Fruit fly (Drosophila melanogaster) whole organism, embryonic: ENCODE results near the gene pyd.
A peak's percentile ranks its signal among the peaks of the same experiment; 100 is the strongest.

Experiments used
- ATbp ChIP-seq: fragments of 200-800 bp; sonication (Bioruptor generic); optimal IDR thresholded peaks from 2 replicates; lab custom pipeline; 2017; ENCODE audit warnings: missing biosample characterization, mild to moderate bottlenecking, missing genetic modification characterization, missing genetic modification reagents
- Abd-B ChIP-seq: fragments of 200-800 bp; sonication (Bioruptor generic); optimal IDR thresholded peaks from 2 replicates; lab custom pipeline; 2018; ENCODE audit warnings: missing biosample characterization, mild to moderate bottlenecking, missing genetic modification characterization, moderate library complexity
- CG10321 ChIP-seq: fragments of 200-800 bp; sonication (Bioruptor generic); IDR thresholded peaks from 2 replicates; pipeline ENCODE4 v1.3.6; 2022; ENCODE audit warnings: missing biosample characterization, missing genetic modification characterization
- CG10462 ChIP-seq: fragments of 200-800 bp; sonication (Bioruptor generic); optimal IDR thresholded peaks from 2 replicates; lab custom pipeline; 2016; ENCODE audit warnings: missing biosample characterization, missing genetic modification characterization
- CG10959 ChIP-seq: fragments of 200-800 bp; sonication (Bioruptor generic); IDR thresholded peaks from 2 replicates; pipeline ENCODE4 v1.3.6; 2022; ENCODE audit warnings: missing biosample characterization, missing genetic modification characterization
- CG11085 ChIP-seq: fragments of 200-800 bp; sonication (Bioruptor generic); IDR thresholded peaks from 2 replicates; pipeline ENCODE4 v1.3.6; 2022; ENCODE audit warnings: missing biosample characterization, missing genetic modification characterization
- CG15073 ChIP-seq: fragments of 200-800 bp; sonication (Bioruptor generic); optimal IDR thresholded peaks from 2 replicates; lab custom pipeline; 2016; ENCODE audit warnings: missing biosample characterization, missing genetic modification characterization
- CG1603 ChIP-seq: fragments of 200-800 bp; sonication (Bioruptor generic); optimal IDR thresholded peaks from 2 replicates; lab custom pipeline; 2019; ENCODE audit warnings: missing biosample characterization, mild to moderate bottlenecking, missing genetic modification characterization, moderate library complexity
- CG16863 ChIP-seq: fragments of 200-800 bp; sonication (Bioruptor generic); optimal IDR thresholded peaks from 3 replicates; lab custom pipeline; 2016; ENCODE audit warnings: missing biosample characterization, missing genetic modification characterization
- CG17361 ChIP-seq: fragments of 200-800 bp; sonication (Bioruptor generic); IDR thresholded peaks from 3 replicates; pipeline ENCODE4 v1.3.6; 2022; ENCODE audit warnings: missing biosample characterization, missing genetic modification characterization
- CG17612 ChIP-seq: fragments of 200-800 bp; sonication (Bioruptor generic); IDR thresholded peaks from 2 replicates; pipeline ENCODE4 v1.3.6; 2022; ENCODE audit warnings: missing biosample characterization, missing genetic modification characterization
- CG17829 ChIP-seq: fragments of 200-800 bp; optimal IDR thresholded peaks from 2 replicates; lab custom pipeline; 2019; ENCODE audit warnings: missing biosample characterization, mild to moderate bottlenecking, missing genetic modification characterization, moderate library complexity
- CG18011 ChIP-seq: fragments of 200-800 bp; sonication (Bioruptor generic); optimal IDR thresholded peaks from 2 replicates; lab custom pipeline; 2017; ENCODE audit warnings: missing biosample characterization, missing genetic modification characterization, mild to moderate bottlenecking, moderate library complexity, missing genotype
- CG3281 ChIP-seq: fragments of 200-800 bp; sonication (Bioruptor generic); optimal IDR thresholded peaks from 3 replicates; lab custom pipeline; 2017; ENCODE audit warnings: missing biosample characterization, mild to moderate bottlenecking, missing genetic modification characterization
- CG3726 ChIP-seq: fragments of 200-800 bp; sonication (Bioruptor generic); IDR thresholded peaks from 3 replicates; pipeline ENCODE4, ENCODE4 v1.3.6; 2022; ENCODE audit warnings: missing biosample characterization, missing genetic modification characterization
- CG42726 ChIP-seq: fragments of 200-800 bp; sonication (Bioruptor generic); IDR thresholded peaks from 2 replicates; pipeline ENCODE4 v1.3.6; 2022; ENCODE audit warnings: missing biosample characterization, missing genetic modification characterization; ENCODE audit not compliant: partially characterized antibody
- CG4820 ChIP-seq: fragments of 200-800 bp; sonication (Bioruptor generic); optimal IDR thresholded peaks from 3 replicates; lab custom pipeline; 2016; ENCODE audit warnings: missing biosample characterization, missing genetic modification characterization
- CG5180 ChIP-seq: fragments of 200-800 bp; sonication (Bioruptor generic); optimal IDR thresholded peaks from 3 replicates; lab custom pipeline; 2017; ENCODE audit warnings: missing biosample characterization, missing genetic modification characterization, mild to moderate bottlenecking, moderate library complexity, missing genetic modification reagents
- CG7556 ChIP-seq: fragments of 200-800 bp; sonication (Bioruptor generic); optimal IDR thresholded peaks from 2 replicates; lab custom pipeline; 2017; ENCODE audit warnings: missing biosample characterization, mild to moderate bottlenecking, missing genetic modification characterization
- CG7987 ChIP-seq: fragments of 200-800 bp; sonication (Bioruptor generic); optimal IDR thresholded peaks from 2 replicates; lab custom pipeline; 2018; ENCODE audit warnings: missing biosample characterization, mild to moderate bottlenecking, missing genetic modification characterization, moderate library complexity
- CG8478 ChIP-seq: fragments of >200 bp; optimal IDR thresholded peaks from 2 replicates; lab custom pipeline; 2018
- D19A ChIP-seq: fragments of 200-800 bp; optimal IDR thresholded peaks from 3 replicates; lab custom pipeline; 2019; ENCODE audit warnings: missing biosample characterization, mild to moderate bottlenecking, missing genetic modification characterization, moderate library complexity
- Dfd ChIP-seq, 2 experiments: fragments of >200 bp; optimal IDR thresholded peaks; 2 replicates each; lab custom pipeline; 2017; ENCODE audit warnings: missing biosample characterization in 2 of 2, missing genetic modification characterization in 2 of 2
- Gsc ChIP-seq: fragments of 200-800 bp; sonication (Bioruptor generic); IDR thresholded peaks from 2 replicates; pipeline ENCODE4 v1.3.6; 2022; ENCODE audit warnings: missing biosample characterization, missing genetic modification characterization
- HHEX ChIP-seq: fragments of 200-800 bp; sonication (Bioruptor generic); optimal IDR thresholded peaks from 3 replicates; lab custom pipeline; 2017; ENCODE audit warnings: missing biosample characterization, mild to moderate bottlenecking, missing genetic modification characterization, missing genetic modification reagents
- Hmr ChIP-seq: fragments of 200-800 bp; sonication (Bioruptor generic); optimal IDR thresholded peaks from 3 replicates; lab custom pipeline; 2017; ENCODE audit warnings: mild to moderate bottlenecking, missing biosample characterization, missing genetic modification reagents, missing genetic modification characterization
- Med ChIP-seq: fragments of 200-800 bp; sonication (Bioruptor generic); peaks from one replicate; lab custom pipeline; 2016; ENCODE audit warnings: missing biosample characterization, missing genetic modification characterization, mild to moderate bottlenecking, inconsistent platforms, moderate library complexity
- Mrtf ChIP-seq: fragments of 200-800 bp; sonication (Bioruptor generic); IDR thresholded peaks from 3 replicates; pipeline ENCODE4 v1.3.6; 2022; ENCODE audit warnings: missing biosample characterization, missing genetic modification characterization
- Rfx ChIP-seq: fragments of 200-800 bp; sonication (Bioruptor generic); IDR thresholded peaks from 2 replicates; pipeline ENCODE4 v1.3.6; 2022; ENCODE audit warnings: missing biosample characterization, missing genetic modification characterization
- Six4 ChIP-seq: fragments of 200-800 bp; sonication (Bioruptor generic); optimal IDR thresholded peaks from 2 replicates; lab custom pipeline; 2016; ENCODE audit warnings: missing biosample characterization, missing genetic modification characterization
- amos ChIP-seq: fragments of 200-800 bp; sonication (Bioruptor generic); IDR thresholded peaks from 2 replicates; pipeline ENCODE4 v1.3.6; 2022; ENCODE audit warnings: missing biosample characterization, missing genetic modification characterization; ENCODE audit not compliant: partially characterized antibody
- aop ChIP-seq: fragments of 200-800 bp; sonication (Bioruptor generic); IDR thresholded peaks from 2 replicates; pipeline ENCODE4 v1.3.6; 2022; ENCODE audit warnings: missing biosample characterization, missing genetic modification characterization
- ase ChIP-seq: fragments of 200-800 bp; sonication (Bioruptor generic); IDR thresholded peaks from 3 replicates; pipeline ENCODE4 v1.3.6; 2022; ENCODE audit warnings: missing biosample characterization, missing genetic modification characterization
- az2 ChIP-seq: fragments of 200-800 bp; sonication (Bioruptor generic); optimal IDR thresholded peaks from 3 replicates; lab custom pipeline; 2016; ENCODE audit warnings: missing biosample characterization, missing genetic modification characterization
- chif ChIP-seq, 2 experiments: fragments of 200-800 bp; sonication (Bioruptor generic); optimal IDR thresholded peaks; 3 replicates each; lab custom pipeline; 2016; ENCODE audit warnings: missing biosample characterization in 2 of 2, missing genetic modification characterization in 2 of 2
- dimm ChIP-seq: fragments of 200-800 bp; sonication (Bioruptor generic); IDR thresholded peaks from 2 replicates; pipeline ENCODE4 v1.3.6; 2022; ENCODE audit warnings: missing biosample characterization, missing genetic modification characterization
- exex ChIP-seq: fragments of 200-800 bp; sonication (Bioruptor generic); optimal IDR thresholded peaks from 4 replicates; lab custom pipeline; 2018; ENCODE audit warnings: missing biosample characterization, mild to moderate bottlenecking, missing genetic modification characterization, moderate library complexity
- gt ChIP-seq: fragments of 200-800 bp; sonication (Bioruptor generic); IDR thresholded peaks from 2 replicates; pipeline ENCODE4 v1.3.6; 2022; ENCODE audit warnings: missing biosample characterization, missing genetic modification characterization
- ham ChIP-seq: fragments of 200-800 bp; sonication (Bioruptor generic); IDR thresholded peaks from 2 replicates; pipeline ENCODE4 v1.3.6; 2022; ENCODE audit warnings: missing biosample characterization, missing genetic modification characterization
- lola ChIP-seq, 3 experiments: fragments of >200 bp in 2 of 3; fragments of 200-800 bp in 1 of 3; sonication (Bioruptor generic) in 1 of 3; optimal IDR thresholded peaks; 2 replicates each; lab custom pipeline; 2017 to 2019; ENCODE audit warnings: missing biosample characterization in 3 of 3, missing genetic modification characterization in 3 of 3, mild to moderate bottlenecking in 1 of 3, moderate library complexity in 1 of 3
- mld ChIP-seq: fragments of 200-800 bp; sonication (Bioruptor generic); IDR thresholded peaks from 3 replicates; pipeline ENCODE4 v1.3.6; 2022; ENCODE audit warnings: missing biosample characterization, missing genetic modification characterization; ENCODE audit not compliant: partially characterized antibody
- oc ChIP-seq: fragments of 200-800 bp; sonication (Bioruptor generic); optimal IDR thresholded peaks from 2 replicates; lab custom pipeline; 2018; ENCODE audit warnings: missing biosample characterization, mild to moderate bottlenecking, missing genetic modification characterization, moderate library complexity
- ro ChIP-seq: fragments of 200-800 bp; sonication (Bioruptor generic); IDR thresholded peaks from 2 replicates; pipeline ENCODE4 v1.3.6; 2022; ENCODE audit warnings: missing biosample characterization, missing genetic modification characterization
- sc ChIP-seq, 3 experiments: fragments of >200 bp in 2 of 3; fragments of 200-800 bp in 1 of 3; sonication (Bioruptor generic) in 1 of 3; optimal IDR thresholded peaks; 2 replicates in 2 of 3; 3 replicates in 1 of 3; lab custom pipeline; 2017; ENCODE audit warnings: mild to moderate bottlenecking in 1 of 3, missing biosample characterization in 1 of 3, missing genetic modification characterization in 1 of 3, missing genetic modification reagents in 1 of 3
- scrt ChIP-seq: fragments of 200-800 bp; sonication (Bioruptor generic); optimal IDR thresholded peaks from 2 replicates; lab custom pipeline; 2018; ENCODE audit warnings: missing biosample characterization, mild to moderate bottlenecking, missing genetic modification characterization, moderate library complexity
- sens ChIP-seq: fragments of 200-800 bp; sonication (Bioruptor generic); peaks from one replicate; lab custom pipeline; 2016; ENCODE audit warnings: missing biosample characterization, missing genetic modification characterization
- sqz ChIP-seq: fragments of 200-800 bp; sonication (Bioruptor generic); optimal IDR thresholded peaks from 3 replicates; lab custom pipeline; 2018; ENCODE audit warnings: missing biosample characterization, mild to moderate bottlenecking, missing genetic modification characterization
- trh ChIP-seq: fragments of 200-800 bp; sonication (Bioruptor generic); optimal IDR thresholded peaks from 2 replicates; lab custom pipeline; 2016; ENCODE audit warnings: missing biosample characterization, missing genetic modification characterization
- ttk ChIP-seq: fragments of 200-800 bp; sonication (Bioruptor generic); IDR thresholded peaks from 2 replicates; pipeline ENCODE4 v2.1.2; 2022; ENCODE audit warnings: missing biosample characterization, missing genetic modification characterization
- twi ChIP-seq: fragments of 200-800 bp; optimal IDR thresholded peaks from 2 replicates; lab custom pipeline; 2019; ENCODE audit warnings: missing biosample characterization, mild to moderate bottlenecking, missing genetic modification characterization, moderate library complexity
- unc-4 ChIP-seq: fragments of 200-800 bp; sonication (Bioruptor generic); IDR thresholded peaks from 2 replicates; pipeline ENCODE4 v1.3.6; 2022; ENCODE audit warnings: missing biosample characterization, missing genetic modification characterization; ENCODE audit not compliant: partially characterized antibody
- zen ChIP-seq: fragments of 200-800 bp; sonication (Bioruptor generic); optimal IDR thresholded peaks from 3 replicates; lab custom pipeline; 2018; ENCODE audit warnings: missing biosample characterization, mild to moderate bottlenecking, missing genetic modification characterization, moderate library complexity

pyd gene

DNA sequence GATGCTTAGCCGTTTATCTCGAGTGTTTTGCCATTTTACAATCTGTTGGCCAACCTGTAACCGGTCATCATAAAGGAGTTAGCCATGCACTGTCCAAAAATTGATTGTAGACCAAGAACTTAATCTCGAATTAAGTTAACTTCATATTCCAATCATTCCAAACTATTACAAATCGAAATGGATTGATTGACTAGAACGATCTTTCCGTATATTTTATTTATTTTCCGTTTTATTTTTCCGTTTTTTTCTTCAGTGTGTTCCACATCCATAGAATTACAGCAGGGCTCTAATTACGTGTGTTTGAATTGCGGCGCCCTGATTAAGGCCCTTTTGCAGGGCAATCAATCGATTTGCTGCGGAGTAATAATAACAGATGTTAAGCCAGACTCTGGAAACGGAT is 1.0 kb upstream of the pyd start (continued):
- no peak for TF ChIP-seq Gsc (GFP tag; lab: Robert Waterston, UW)
- TF ChIP-seq CG16863 (GFP tag; lab: Kevin White, UChicago) = no peak
- TF ChIP-seq CG10462 (GFP tag; lab: Kevin White, UChicago) = no peak
- no peak for TF ChIP-seq twi (tag; lab: Kevin White, UChicago)
- TF ChIP-seq oc (tag; lab: Kevin White, UChicago) = no peak
- TF ChIP-seq Hmr (GFP tag; lab: Kevin White, UChicago) = no peak
- no peak for TF ChIP-seq Dfd (GFP tag; optimal IDR thresholded peaks at IDR 0.05; lab: Kevin White, UChicago)
- TF ChIP-seq CG4820 (GFP tag; lab: Kevin White, UChicago) = peak; percentile 3
- no peak for TF ChIP-seq exex
- no peak for TF ChIP-seq CG8478 (lab: Kevin White, UChicago)
- no peak for TF ChIP-seq unc-4
- peak; percentile 60 for TF ChIP-seq zen (tag; lab: Kevin White, UChicago)
- no peak for TF ChIP-seq CG10321 (GFP tag; lab: Robert Waterston, UW)
- no peak for TF ChIP-seq CG17361
- no peak for TF ChIP-seq amos
- TF ChIP-seq mld (GFP tag; lab: Robert Waterston, UW) = no peak
- TF ChIP-seq ham (GFP tag; lab: Robert Waterston, UW) = no peak
- TF ChIP-seq lola (GFP tag; optimal IDR thresholded peaks at IDR 0.05; lab: Kevin White, UChicago) = peak in 1 of 3 experiments; percentile 42
- TF ChIP-seq dimm = no peak
- TF ChIP-seq scrt = no peak
- no peak for TF ChIP-seq ATbp
- TF ChIP-seq ro (GFP tag; lab: Robert Waterston, UW) = no peak
- TF ChIP-seq sc (optimal IDR thresholded peaks at IDR 0.05; lab: Kevin White, UChicago) = no peak
- no peak for TF ChIP-seq sc (GFP tag; optimal IDR thresholded peaks at IDR 0.05; lab: Kevin White, UChicago)
- no peak for TF ChIP-seq sqz (GFP tag; lab: Kevin White, UChicago)
- no peak for TF ChIP-seq CG7556 (GFP tag; lab: Kevin White, UChicago)
- no peak for TF ChIP-seq HHEX (GFP tag; lab: Kevin White, UChicago)
- TF ChIP-seq aop (GFP tag; lab: Robert Waterston, UW) = no peak
- TF ChIP-seq CG1603 (tag; lab: Kevin White, UChicago) = peak; percentile 14
- no peak for TF ChIP-seq CG18011 (GFP tag; lab: Kevin White, UChicago)
- TF ChIP-seq gt = no peak
- TF ChIP-seq Rfx = no peak
- no peak for TF ChIP-seq CG15073
- TF ChIP-seq ttk (GFP tag; lab: Robert Waterston, UW) = no peak
- peak in 1 of 2 experiments; percentile 26 for TF ChIP-seq chif (GFP tag; optimal IDR thresholded peaks at IDR 0.05; lab: Kevin White, UChicago)
- no peak for TF ChIP-seq CG7987 (GFP tag; lab: Kevin White, UChicago)
- TF ChIP-seq Mrtf (GFP tag; lab: Robert Waterston, UW) = no peak
- peak; percentile 12 for TF ChIP-seq az2 (GFP tag; lab: Kevin White, UChicago)
- TF ChIP-seq Med (GFP tag; lab: Kevin White, UChicago) = no peak
- no peak for TF ChIP-seq Six4 (GFP tag; lab: Kevin White, UChicago)
- TF ChIP-seq CG10959 = no peak
- no peak for TF ChIP-seq CG42726 (GFP tag; lab: Robert Waterston, UW)
- no peak for TF ChIP-seq Abd-B
- TF ChIP-seq sens (GFP tag; lab: Kevin White, UChicago) = no peak
- TF ChIP-seq ase (GFP tag; lab: Robert Waterston, UW) = no peak
- TF ChIP-seq CG11085 (GFP tag; lab: Robert Waterston, UW) = no peak
- TF ChIP-seq CG5180 (GFP tag; lab: Kevin White, UChicago) = no peak
- TF ChIP-seq CG17829 (tag; lab: Kevin White, UChicago) = peak; percentile 16
- no peak for TF ChIP-seq CG3281 (GFP tag; lab: Kevin White, UChicago)
- no peak for TF ChIP-seq CG3726 (GFP tag; lab: Robert Waterston, UW)
- TF ChIP-seq CG17612 = no peak
- TF ChIP-seq D19A = no peak
- TF ChIP-seq trh (GFP tag; lab: Kevin White, UChicago) = no peak
